Worm (Caenorhabditis elegans) whole organism, young adult: ENCODE data around the gene srg-60.

ENCODE experiments used
- let-607 ChIP-seq, 2 experiments: fragments of 200-800 bp in 1 of 2; sonication (Bioruptor generic) in 1 of 2; sonication (generic microtip) in 1 of 2; optimal IDR thresholded peaks; 2 replicates each; lab custom pipeline; 2016 to 2018; ENCODE audit warnings: mild to moderate bottlenecking in 2 of 2, missing compliant biosample characterization in 2 of 2, missing genetic modification characterization in 2 of 2, moderate library complexity in 2 of 2, missing genotype in 1 of 2
- lin-35 ChIP-seq, 3 experiments: fragments of 150-350 bp in 2 of 3; sonication (generic microtip) in 1 of 3; optimal IDR thresholded peaks; 2 replicates each; lab custom pipeline; 2014 to 2018; ENCODE audit warnings: missing biosample characterization in 3 of 3, missing genetic modification characterization in 3 of 3, missing genetic modification reagents in 3 of 3
- nfya-1 ChIP-seq: sonication (generic microtip); optimal IDR thresholded peaks from 2 replicates; lab custom pipeline; 2017; ENCODE audit warnings: antibody characterized with exemption, missing compliant biosample characterization, missing genetic modification characterization, borderline replicate concordance; ENCODE audit not compliant: insufficient read depth
- snpc-4 ChIP-seq, 5 experiments: fragments of 150-350 bp in 1 of 5; sonication (generic microtip) in 4 of 5; optimal IDR thresholded peaks; 2 replicates each; lab custom pipeline; 2014 to 2018; ENCODE audit warnings: missing genetic modification characterization in 5 of 5, missing biosample characterization in 3 of 5, antibody characterized with exemption in 2 of 5, mild to moderate bottlenecking in 2 of 5, missing compliant biosample characterization in 2 of 5, missing genotype in 2 of 5, moderate library complexity in 2 of 5, missing genetic modification reagents in 1 of 5
- unc-62 ChIP-seq: fragments of 150-350 bp; optimal IDR thresholded peaks from 2 replicates; lab custom pipeline; 2014; ENCODE audit warnings: missing biosample characterization, missing genetic modification reagents, missing genetic modification characterization

DNA sequence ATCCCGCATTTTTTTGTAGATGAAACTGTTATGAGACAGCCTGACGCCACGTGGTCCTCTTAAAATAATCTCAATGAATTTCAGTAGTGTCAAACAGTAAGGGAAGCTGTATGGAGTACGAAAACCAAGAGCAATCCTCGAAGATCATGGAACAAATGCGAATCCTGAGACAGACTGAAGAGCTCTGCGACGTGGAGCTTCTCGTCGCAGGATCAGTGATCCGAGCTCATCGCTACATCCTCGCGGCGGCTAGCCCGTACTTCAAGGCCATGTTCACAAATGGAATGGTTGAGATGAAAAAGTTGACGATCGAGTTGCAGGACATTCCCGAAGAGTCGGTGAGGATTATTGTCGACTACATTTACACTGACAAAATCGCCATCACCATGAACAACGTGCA is 38.2 kb downstream of the srg-60 start:
- TF ChIP-seq unc-62 = no peak
- no peak for TF ChIP-seq snpc-4 (GFP tag; optimal IDR thresholded peaks at IDR 0.05; lab: Kevin White, UChicago)
- TF ChIP-seq snpc-4 (tag; optimal IDR thresholded peaks at IDR 0.05; lab: Kevin White, UChicago) = no peak
- TF ChIP-seq let-607 (tag; optimal IDR thresholded peaks at IDR 0.05; lab: Kevin White, UChicago) = no peak
- TF ChIP-seq lin-35 (GFP tag; optimal IDR thresholded peaks at IDR 0.05; lab: Kevin White, UChicago) = no peak
- TF ChIP-seq nfya-1 = no peak
